Fruit fly (Drosophila melanogaster): Measurements from ENCODE around the gene dj.

The dj gene

DNA sequence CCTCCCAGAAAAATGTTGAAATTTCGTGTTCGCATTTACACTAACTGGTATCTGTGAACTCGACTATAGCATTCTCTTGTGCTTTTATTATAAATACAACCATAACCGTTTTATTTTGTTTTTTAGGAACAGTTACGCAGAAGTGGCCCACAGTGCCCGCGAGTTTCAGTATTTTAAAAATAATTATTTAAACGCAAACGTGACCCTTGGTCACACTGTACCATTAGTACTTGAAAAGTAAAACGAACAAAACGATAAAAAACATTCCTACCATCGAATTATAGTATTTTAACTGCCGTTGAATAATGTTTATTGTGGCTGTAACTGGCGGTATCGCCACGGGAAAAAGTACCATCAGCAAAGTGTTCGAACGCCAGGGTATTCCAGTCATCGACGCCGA is 22.9 kb downstream of the dj start, which contains the start of gene Dpck (continued):
- TF ChIP-seq CG15514 (GFP tag; optimal IDR thresholded peaks at IDR 0.05) (peak; percentile 2), abd-A (tag; optimal IDR thresholded peaks at IDR 0.05) (no peak), salm (tag; optimal IDR thresholded peaks at IDR 0.05) (no peak), usp (GFP tag; optimal IDR thresholded peaks at IDR 0.05) (no peak), dmrt99B (tag; optimal IDR thresholded peaks at IDR 0.05) (no peak), CkIIα-i1 (GFP tag; IDR thresholded peaks at IDR 0.05) (no peak), CG4820 (GFP tag; optimal IDR thresholded peaks at IDR 0.05) (no peak), CG17568 (GFP tag; optimal IDR thresholded peaks at IDR 0.05) (peak; percentile 38), sima (GFP tag; optimal IDR thresholded peaks at IDR 0.05) (no peak), Rx (GFP tag; IDR thresholded peaks at IDR 0.05) (no peak), CG12155 (GFP tag; optimal IDR thresholded peaks at IDR 0.05) (no peak), peb (GFP tag; IDR thresholded peaks at IDR 0.05) (no peak), dm (GFP tag; optimal IDR thresholded peaks at IDR 0.05) (peak; percentile 19), Hr3 (GFP tag; optimal IDR thresholded peaks at IDR 0.05) (peak; percentile 1), Tbp (GFP tag; optimal IDR thresholded peaks at IDR 0.05) (no peak), ham (GFP tag; IDR thresholded peaks at IDR 0.05) (no peak), CG43689 (GFP tag; IDR thresholded peaks at IDR 0.05) (no peak), mirr (GFP tag; optimal IDR thresholded peaks at IDR 0.05) (no peak), fru (optimal IDR thresholded peaks at IDR 0.05) (no peak), CG17612 (GFP tag; IDR thresholded peaks at IDR 0.05) (no peak), pfk (GFP tag; optimal IDR thresholded peaks at IDR 0.05) (peak; percentile 37), Neu2 (GFP tag; optimal IDR thresholded peaks at IDR 0.05; ENCODE audit: borderline replicate concordance) (no peak), kay (GFP tag; optimal IDR thresholded peaks at IDR 0.05) (no peak), NfI (GFP tag; optimal IDR thresholded peaks at IDR 0.05) (peak; percentile 5), Jarid2 (GFP tag; optimal IDR thresholded peaks at IDR 0.05) (no peak), Dfd (GFP tag; optimal IDR thresholded peaks at IDR 0.05) (no peak), gcm (GFP tag; optimal IDR thresholded peaks at IDR 0.05) (peak; percentile 9), caup (GFP tag; optimal IDR thresholded peaks at IDR 0.05; ENCODE audit: severe bottlenecking) (peak; percentile 17), CG6654 (GFP tag; optimal IDR thresholded peaks at IDR 0.05) (no peak), CG12942 (GFP tag; optimal IDR thresholded peaks at IDR 0.05) (no peak), bab2 (GFP tag; optimal IDR thresholded peaks at IDR 0.05) (peak; percentile 7), tx (GFP tag; optimal IDR thresholded peaks at IDR 0.05) (no peak), az2 (GFP tag; optimal IDR thresholded peaks at IDR 0.05) (no peak), CG6854 (GFP tag; optimal IDR thresholded peaks at IDR 0.05) (peak; percentile 1), CG1647 (GFP tag; optimal IDR thresholded peaks at IDR 0.05) (no peak), Eip74EF (GFP tag; optimal IDR thresholded peaks at IDR 0.05) (peak in 1 of 2 experiments; percentile 12), Antp (GFP tag; optimal IDR thresholded peaks at IDR 0.05) (no peak), CG3065 (GFP tag; optimal IDR thresholded peaks at IDR 0.05) (no peak), CG7839 (tag; optimal IDR thresholded peaks at IDR 0.05) (peak; percentile 8), HHEX (GFP tag; optimal IDR thresholded peaks at IDR 0.05) (peak; percentile 29), Ets65A (GFP tag) (peak; percentile 95), CG10565 (GFP tag; optimal IDR thresholded peaks at IDR 0.05) (no peak), HLH3B (GFP tag; IDR thresholded peaks at IDR 0.05) (no peak), CG8478 (optimal IDR thresholded peaks at IDR 0.05) (no peak), CG9932 (GFP tag; IDR thresholded peaks at IDR 0.05) (peak; percentile 10; the same call in 1 of the 2 replicates), CG2120 (GFP tag; optimal IDR thresholded peaks at IDR 0.05) (peak; percentile 44), tin (GFP tag; optimal IDR thresholded peaks at IDR 0.05) (peak; percentile 10), zfh1 (GFP tag; IDR thresholded peaks at IDR 0.05) (no peak), shn (GFP tag; optimal IDR thresholded peaks at IDR 0.05) (no peak), MBD-R2 (GFP tag; IDR thresholded peaks at IDR 0.05) (peak; percentile 72), ato (GFP tag; IDR thresholded peaks at IDR 0.05; ENCODE audit: partially characterized antibody) (no peak), grn (GFP tag; optimal IDR thresholded peaks at IDR 0.05) (no peak), toy (GFP tag; IDR thresholded peaks at IDR 0.05) (no peak)
